Fruit fly (Drosophila melanogaster) whole organism, embryonic: ENCODE results near the gene CG13012.

Experiments used
- Abd-B ChIP-seq: fragments of 200-800 bp; sonication (Bioruptor generic); optimal IDR thresholded peaks from 2 replicates; lab custom pipeline; 2018; ENCODE audit warnings: missing biosample characterization, mild to moderate bottlenecking, missing genetic modification characterization, moderate library complexity
- CG12659 ChIP-seq: fragments of 200-800 bp; sonication (Bioruptor generic); optimal IDR thresholded peaks from 3 replicates; lab custom pipeline; 2017; ENCODE audit warnings: mild to moderate bottlenecking, missing biosample characterization, missing genetic modification reagents, missing genetic modification characterization
- CG13296 ChIP-seq: fragments of 200-800 bp; sonication (Bioruptor generic); optimal IDR thresholded peaks from 3 replicates; lab custom pipeline; 2018; ENCODE audit warnings: missing biosample characterization, mild to moderate bottlenecking, missing genetic modification characterization
- CG14965 ChIP-seq: fragments of 200-800 bp; sonication (Bioruptor generic); optimal IDR thresholded peaks from 2 replicates; lab custom pipeline; 2016; ENCODE audit warnings: missing biosample characterization, missing genetic modification characterization, borderline replicate concordance
- CG15011 ChIP-seq: fragments of 200-800 bp; sonication (Bioruptor generic); optimal IDR thresholded peaks from 3 replicates; lab custom pipeline; 2018; ENCODE audit warnings: missing biosample characterization, mild to moderate bottlenecking, missing genetic modification characterization
- CG15479 ChIP-seq: fragments of 200-800 bp; sonication (Bioruptor generic); optimal IDR thresholded peaks from 3 replicates; lab custom pipeline; 2019; ENCODE audit warnings: missing biosample characterization, mild to moderate bottlenecking, missing genetic modification characterization, moderate library complexity
- CG16813 ChIP-seq: fragments of 200-800 bp; sonication (Bioruptor generic); IDR thresholded peaks from 3 replicates; pipeline ENCODE4 v1.3.6; 2022; ENCODE audit warnings: missing biosample characterization, missing genetic modification characterization; ENCODE audit not compliant: partially characterized antibody
- CG17385 ChIP-seq: fragments of 200-800 bp; sonication (Bioruptor generic); optimal IDR thresholded peaks from 3 replicates; lab custom pipeline; 2018; ENCODE audit warnings: missing biosample characterization, mild to moderate bottlenecking, missing genetic modification characterization
- CG17612 ChIP-seq: fragments of 200-800 bp; sonication (Bioruptor generic); IDR thresholded peaks from 2 replicates; pipeline ENCODE4 v1.3.6; 2022; ENCODE audit warnings: missing biosample characterization, missing genetic modification characterization
- CG18599 ChIP-seq: fragments of 200-800 bp; sonication (Bioruptor generic); optimal IDR thresholded peaks from 3 replicates; lab custom pipeline; 2017; ENCODE audit warnings: missing biosample characterization, missing genetic modification characterization, mild to moderate bottlenecking, moderate library complexity, missing genetic modification reagents
- CG2129 ChIP-seq: fragments of 200-800 bp; sonication (Bioruptor generic); IDR thresholded peaks from 2 replicates; pipeline ENCODE4 v1.3.6; 2022; ENCODE audit warnings: missing biosample characterization, missing genetic modification characterization; ENCODE audit not compliant: partially characterized antibody
- CG2712 ChIP-seq: fragments of 200-800 bp; optimal IDR thresholded peaks from 3 replicates; lab custom pipeline; 2019; ENCODE audit warnings: missing biosample characterization, mild to moderate bottlenecking, missing genetic modification characterization, moderate library complexity
- CG2875 ChIP-seq: fragments of 200-800 bp; sonication (Bioruptor generic); optimal IDR thresholded peaks from 2 replicates; lab custom pipeline; 2017; ENCODE audit warnings: missing biosample characterization, mild to moderate bottlenecking, missing genetic modification characterization, missing genetic modification reagents
- CG34376 ChIP-seq: fragments of 200-800 bp; sonication (Bioruptor generic); optimal IDR thresholded peaks from 2 replicates; lab custom pipeline; 2018; ENCODE audit warnings: missing biosample characterization, mild to moderate bottlenecking, missing genetic modification characterization
- CG4854 ChIP-seq: fragments of 200-800 bp; sonication (Bioruptor generic); optimal IDR thresholded peaks from 2 replicates; lab custom pipeline; 2016; ENCODE audit warnings: missing biosample characterization, missing genetic modification characterization, inconsistent platforms
- CG5180 ChIP-seq: fragments of 200-800 bp; sonication (Bioruptor generic); optimal IDR thresholded peaks from 3 replicates; lab custom pipeline; 2017; ENCODE audit warnings: missing biosample characterization, missing genetic modification characterization, mild to moderate bottlenecking, moderate library complexity, missing genetic modification reagents
- CG7786 ChIP-seq: fragments of 200-800 bp; sonication (Bioruptor generic); optimal IDR thresholded peaks from 2 replicates; lab custom pipeline; 2016; ENCODE audit warnings: missing biosample characterization, missing genetic modification characterization
- CG9609 ChIP-seq: fragments of 200-800 bp; sonication (Bioruptor generic); optimal IDR thresholded peaks from 3 replicates; lab custom pipeline; 2016; ENCODE audit warnings: missing biosample characterization, missing genetic modification characterization
- CG9876 ChIP-seq: fragments of 200-800 bp; sonication (Bioruptor generic); optimal IDR thresholded peaks from 2 replicates; lab custom pipeline; 2016; ENCODE audit warnings: missing biosample characterization, missing genetic modification characterization
- Doc3 ChIP-seq: fragments of 200-800 bp; sonication (Bioruptor generic); IDR thresholded peaks from 3 replicates; pipeline ENCODE4 v1.3.6; 2022; ENCODE audit warnings: missing biosample characterization, missing genetic modification characterization; ENCODE audit not compliant: partially characterized antibody
- Dref ChIP-seq: fragments of 200-800 bp; sonication (Bioruptor generic); IDR thresholded peaks from 2 replicates; pipeline ENCODE4 v1.3.6; 2022; ENCODE audit warnings: missing biosample characterization, missing genetic modification characterization
- Fer1 ChIP-seq: fragments of 200-800 bp; sonication (Bioruptor generic); optimal IDR thresholded peaks from 2 replicates; lab custom pipeline; 2017; ENCODE audit warnings: missing biosample characterization, mild to moderate bottlenecking, missing genetic modification characterization
- Jarid2 ChIP-seq: fragments of 200-800 bp; sonication (Bioruptor generic); optimal IDR thresholded peaks from 3 replicates; lab custom pipeline; 2017; ENCODE audit warnings: mild to moderate bottlenecking, missing biosample characterization, missing genetic modification reagents, missing genetic modification characterization
- Mad ChIP-seq: fragments of 200-800 bp; sonication (Bioruptor generic); optimal IDR thresholded peaks from 2 replicates; lab custom pipeline; 2016; ENCODE audit warnings: missing biosample characterization, missing genetic modification characterization
- Poxn ChIP-seq: fragments of 200-800 bp; sonication (Bioruptor generic); IDR thresholded peaks from 2 replicates; pipeline ENCODE4 v1.3.6; 2022; ENCODE audit warnings: missing biosample characterization, missing genetic modification characterization
- Spps ChIP-seq: fragments of 200-800 bp; sonication (Bioruptor generic); optimal IDR thresholded peaks from 2 replicates; lab custom pipeline; 2018; ENCODE audit warnings: missing biosample characterization, mild to moderate bottlenecking, missing genetic modification characterization
- YL-1 ChIP-seq: fragments of 200-800 bp; sonication (Bioruptor generic); optimal IDR thresholded peaks from 3 replicates; lab custom pipeline; 2017; ENCODE audit warnings: missing biosample characterization, mild to moderate bottlenecking, missing genetic modification characterization
- chinmo ChIP-seq: fragments of 200-800 bp; sonication (Bioruptor generic); IDR thresholded peaks from 4 replicates; pipeline ENCODE4 v1.3.6; 2022; ENCODE audit warnings: missing biosample characterization, missing genetic modification characterization; ENCODE audit not compliant: partially characterized antibody
- croc ChIP-seq: fragments of 200-800 bp; sonication (Bioruptor generic); conservative IDR thresholded peaks from 3 replicates; pipeline ENCODE4 v1.3.6; 2022; ENCODE audit warnings: missing biosample characterization, missing genetic modification characterization
- danr ChIP-seq: fragments of 200-800 bp; sonication (Bioruptor generic); IDR thresholded peaks from 2 replicates; pipeline ENCODE4 v1.3.6; 2022; ENCODE audit warnings: missing biosample characterization, missing genetic modification characterization
- dmrt99B ChIP-seq: fragments of 200-800 bp; sonication (Bioruptor generic); optimal IDR thresholded peaks from 2 replicates; lab custom pipeline; 2018; ENCODE audit warnings: missing biosample characterization, mild to moderate bottlenecking, missing genetic modification characterization, moderate library complexity
- ems ChIP-seq: fragments of 200-800 bp; sonication (Bioruptor generic); optimal IDR thresholded peaks from 3 replicates; lab custom pipeline; 2016; ENCODE audit warnings: missing biosample characterization, missing genetic modification characterization
- ewg ChIP-seq: fragments of 200-800 bp; sonication (Bioruptor generic); optimal IDR thresholded peaks from 3 replicates; lab custom pipeline; 2017; ENCODE audit warnings: mild to moderate bottlenecking, missing biosample characterization, missing genetic modification reagents, missing genetic modification characterization
- grn ChIP-seq: fragments of 200-800 bp; sonication (Bioruptor generic); optimal IDR thresholded peaks from 3 replicates; lab custom pipeline; 2017; ENCODE audit warnings: missing biosample characterization, missing genetic modification characterization
- nerfin-2 ChIP-seq: fragments of 200-800 bp; sonication (Bioruptor generic); IDR thresholded peaks from 2 replicates; pipeline ENCODE4 v1.3.6; 2022; ENCODE audit warnings: missing biosample characterization, missing genetic modification characterization; ENCODE audit not compliant: partially characterized antibody
- pan ChIP-seq, 4 experiments: fragments of >200 bp in 3 of 4; fragments of 200-800 bp in 1 of 4; sonication (Bioruptor generic) in 1 of 4; optimal IDR thresholded peaks in 3 of 4; IDR thresholded peaks in 1 of 4; 2 replicates each; pipeline versions ENCODE4 v1.3.6 to Lab custom; 2017 to 2022; ENCODE audit warnings: missing biosample characterization in 2 of 4, missing genetic modification characterization in 2 of 4, mixed read lengths in 1 of 4
- ro ChIP-seq: fragments of 200-800 bp; sonication (Bioruptor generic); IDR thresholded peaks from 2 replicates; pipeline ENCODE4 v1.3.6; 2022; ENCODE audit warnings: missing biosample characterization, missing genetic modification characterization
- run ChIP-seq: fragments of 200-800 bp; sonication (Bioruptor generic); optimal IDR thresholded peaks from 3 replicates; lab custom pipeline; 2018; ENCODE audit warnings: missing biosample characterization, mild to moderate bottlenecking, missing genetic modification characterization
- shn ChIP-seq: fragments of 200-800 bp; sonication (Bioruptor generic); optimal IDR thresholded peaks from 3 replicates; lab custom pipeline; 2016; ENCODE audit warnings: missing biosample characterization, missing genetic modification characterization
- sima ChIP-seq: fragments of 200-800 bp; sonication (Bioruptor generic); optimal IDR thresholded peaks from 2 replicates; lab custom pipeline; 2016; ENCODE audit warnings: missing biosample characterization, missing genetic modification characterization
- sqz ChIP-seq: fragments of 200-800 bp; sonication (Bioruptor generic); optimal IDR thresholded peaks from 3 replicates; lab custom pipeline; 2018; ENCODE audit warnings: missing biosample characterization, mild to moderate bottlenecking, missing genetic modification characterization
- tna ChIP-seq: fragments of 200-800 bp; sonication (Bioruptor generic); IDR thresholded peaks from 2 replicates; pipeline ENCODE4 v1.3.6; 2022; ENCODE audit warnings: missing biosample characterization, missing genetic modification characterization; ENCODE audit not compliant: partially characterized antibody
- tx ChIP-seq: fragments of 200-800 bp; sonication (Bioruptor generic); optimal IDR thresholded peaks from 2 replicates; lab custom pipeline; 2016; ENCODE audit warnings: missing biosample characterization, missing genetic modification characterization
- zen ChIP-seq: fragments of 200-800 bp; sonication (Bioruptor generic); optimal IDR thresholded peaks from 3 replicates; lab custom pipeline; 2018; ENCODE audit warnings: missing biosample characterization, mild to moderate bottlenecking, missing genetic modification characterization, moderate library complexity
- zf30C ChIP-seq: fragments of 200-800 bp; sonication (Bioruptor generic); optimal IDR thresholded peaks from 3 replicates; lab custom pipeline; 2018; ENCODE audit warnings: missing biosample characterization, mild to moderate bottlenecking, missing genetic modification characterization
- zfh2 ChIP-seq: fragments of 200-800 bp; sonication (Bioruptor generic); optimal IDR thresholded peaks from 2 replicates; lab custom pipeline; 2016; ENCODE audit warnings: missing biosample characterization, missing genetic modification characterization

The CG13012 gene

dm6 chrX:16723203-16724173, 46.9 kb upstream of the CG13012 start (continued):
- no peak for TF ChIP-seq sqz (GFP tag; lab: Kevin White, UChicago)
- TF ChIP-seq ewg (GFP tag; lab: Kevin White, UChicago), result peak; percentile 59
- no peak for TF ChIP-seq grn (GFP tag; lab: Kevin White, UChicago)
- TF ChIP-seq CG12659 (GFP tag; lab: Kevin White, UChicago), result peak; percentile 80
- no peak for TF ChIP-seq CG34376
- TF ChIP-seq pan (optimal IDR thresholded peaks at IDR 0.05; lab: Kevin White, UChicago), result no peak
- peak in 1 of 2 experiments; percentile 53 for TF ChIP-seq pan (GFP tag; optimal IDR thresholded peaks at IDR 0.05 in 1 of 2, IDR thresholded peaks at IDR 0.05 in 1 of 2)
- TF ChIP-seq CG17612, result peak; percentile 9; the same call in 1 of the 2 replicates
- TF ChIP-seq shn, result peak; percentile 25
- TF ChIP-seq Spps (tag; lab: Kevin White, UChicago), result no peak
- peak; percentile 79 for TF ChIP-seq CG17385 (GFP tag; lab: Kevin White, UChicago)
- peak; percentile 18 for TF ChIP-seq CG9609
- no peak for TF ChIP-seq CG14965 (GFP tag; lab: Kevin White, UChicago)
- peak; percentile 35 for TF ChIP-seq CG7786 (GFP tag; lab: Kevin White, UChicago)
- TF ChIP-seq CG16813 (GFP tag; lab: Robert Waterston, UW), result no peak
- no peak for TF ChIP-seq nerfin-2
- no peak for TF ChIP-seq Dref
- TF ChIP-seq ems (GFP tag; lab: Kevin White, UChicago), result no peak
- TF ChIP-seq Jarid2, result peak; percentile 11
- no peak for TF ChIP-seq CG9876 (GFP tag; lab: Kevin White, UChicago)
- peak; percentile 71 for TF ChIP-seq dmrt99B (tag; lab: Kevin White, UChicago)
- no peak for TF ChIP-seq zen (tag; lab: Kevin White, UChicago)
- TF ChIP-seq CG2712 (tag; lab: Kevin White, UChicago), result peak; percentile 76
- no peak for TF ChIP-seq YL-1 (GFP tag; lab: Kevin White, UChicago)
- TF ChIP-seq croc (GFP tag; lab: Robert Waterston, UW), result peak; percentile 45; the same call in 2 of the 3 replicates
- TF ChIP-seq Mad (GFP tag; lab: Kevin White, UChicago), result peak; percentile 38
- no peak for TF ChIP-seq tna (GFP tag; lab: Robert Waterston, UW)
- TF ChIP-seq CG5180, result peak; percentile 50
- TF ChIP-seq CG18599 (GFP tag; lab: Kevin White, UChicago), result peak; percentile 75
- TF ChIP-seq zf30C (GFP tag; lab: Kevin White, UChicago), result no peak
- no peak for TF ChIP-seq CG4854 (GFP tag; lab: Kevin White, UChicago)
- TF ChIP-seq CG2875 (GFP tag; lab: Kevin White, UChicago), result peak; percentile 62
- TF ChIP-seq zfh2, result peak; percentile 19
- no peak for TF ChIP-seq sima (GFP tag; lab: Kevin White, UChicago)
- TF ChIP-seq Abd-B (GFP tag; lab: Kevin White, UChicago), result peak; percentile 69
- 0 out of 4 replicates have a peak, but pooled peaks have one; percentile 53 for TF ChIP-seq chinmo (GFP tag; lab: Robert Waterston, UW)
- peak; percentile 26; the same call in 1 of the 2 replicates for TF ChIP-seq ro
- TF ChIP-seq CG2129 (GFP tag; lab: Robert Waterston, UW), result no peak
- TF ChIP-seq CG15011, result peak; percentile 36
- TF ChIP-seq Fer1, result peak; percentile 67
- TF ChIP-seq danr, result no peak
- TF ChIP-seq CG15479 (GFP tag; lab: Kevin White, UChicago), result no peak
- peak; percentile 9 for TF ChIP-seq tx (GFP tag; lab: Kevin White, UChicago)
- peak; percentile 54 for TF ChIP-seq CG13296 (GFP tag; lab: Kevin White, UChicago)
- no peak for TF ChIP-seq Doc3 (GFP tag; lab: Robert Waterston, UW)
- TF ChIP-seq run, result peak; percentile 80
- TF ChIP-seq Poxn (GFP tag; lab: Robert Waterston, UW), result peak; percentile 36; the same call in 1 of the 2 replicates
